Fruit fly (Drosophila melanogaster) whole organism, embryonic: ENCODE measurements around the gene CG12581.

Source experiments
- Blimp-1 ChIP-seq: fragments of 200-800 bp; sonication (Bioruptor generic); optimal IDR thresholded peaks from 3 replicates; lab custom pipeline; 2018; ENCODE audit warnings: missing biosample characterization, missing genetic modification characterization, mild to moderate bottlenecking, moderate library complexity, missing genetic modification reagents
- BtbVII ChIP-seq: fragments of 200-800 bp; sonication (Bioruptor generic); optimal IDR thresholded peaks from 3 replicates; lab custom pipeline; 2017; ENCODE audit warnings: missing biosample characterization, mild to moderate bottlenecking, missing genetic modification characterization
- CG10565 ChIP-seq: fragments of 200-800 bp; sonication (Bioruptor generic); optimal IDR thresholded peaks from 3 replicates; lab custom pipeline; 2016; ENCODE audit warnings: missing biosample characterization, mild to moderate bottlenecking, missing genetic modification characterization
- CG11723 ChIP-seq: fragments of 200-800 bp; sonication (Bioruptor generic); optimal IDR thresholded peaks from 2 replicates; lab custom pipeline; 2017; ENCODE audit warnings: missing biosample characterization, mild to moderate bottlenecking, missing genetic modification characterization
- CG12769 ChIP-seq: fragments of 200-800 bp; sonication (Bioruptor generic); optimal IDR thresholded peaks from 2 replicates; lab custom pipeline; 2019; ENCODE audit warnings: missing biosample characterization, mild to moderate bottlenecking, missing genetic modification characterization, moderate library complexity
- CG14441 ChIP-seq: fragments of 200-800 bp; sonication (Bioruptor generic); IDR thresholded peaks from 2 replicates; pipeline ENCODE4 v1.3.6; 2022; ENCODE audit warnings: missing biosample characterization, missing genetic modification characterization
- CG15269 ChIP-seq: fragments of 200-800 bp; sonication (Bioruptor generic); optimal IDR thresholded peaks from 2 replicates; lab custom pipeline; 2018; ENCODE audit warnings: missing biosample characterization, mild to moderate bottlenecking, missing genetic modification characterization, moderate library complexity
- CG1603 ChIP-seq: fragments of 200-800 bp; sonication (Bioruptor generic); optimal IDR thresholded peaks from 2 replicates; lab custom pipeline; 2019; ENCODE audit warnings: missing biosample characterization, mild to moderate bottlenecking, missing genetic modification characterization, moderate library complexity
- CG16813 ChIP-seq: fragments of 200-800 bp; sonication (Bioruptor generic); IDR thresholded peaks from 3 replicates; pipeline ENCODE4 v1.3.6; 2022; ENCODE audit warnings: missing biosample characterization, missing genetic modification characterization; ENCODE audit not compliant: partially characterized antibody
- CG17361 ChIP-seq: fragments of 200-800 bp; sonication (Bioruptor generic); IDR thresholded peaks from 3 replicates; pipeline ENCODE4 v1.3.6; 2022; ENCODE audit warnings: missing biosample characterization, missing genetic modification characterization
- CG17802 ChIP-seq: fragments of 200-800 bp; sonication (Bioruptor generic); optimal IDR thresholded peaks from 2 replicates; lab custom pipeline; 2018; ENCODE audit warnings: missing biosample characterization, mild to moderate bottlenecking, missing genetic modification characterization, moderate library complexity
- CG18476 ChIP-seq: fragments of 200-800 bp; sonication (Bioruptor generic); optimal IDR thresholded peaks from 2 replicates; lab custom pipeline; 2016; ENCODE audit warnings: missing biosample characterization, mild to moderate bottlenecking, missing genetic modification characterization
- CG2678 ChIP-seq: fragments of 200-800 bp; sonication (Bioruptor generic); optimal IDR thresholded peaks from 3 replicates; lab custom pipeline; 2019; ENCODE audit warnings: missing biosample characterization, mild to moderate bottlenecking, missing genetic modification characterization, moderate library complexity
- CG30403 ChIP-seq: fragments of 200-800 bp; sonication (Bioruptor generic); optimal IDR thresholded peaks from 3 replicates; lab custom pipeline; 2016; ENCODE audit warnings: missing biosample characterization, missing genetic modification characterization
- CG3838 ChIP-seq: fragments of 200-800 bp; sonication (Bioruptor generic); optimal IDR thresholded peaks from 3 replicates; lab custom pipeline; 2016; ENCODE audit warnings: missing biosample characterization, missing genetic modification characterization
- CG4282 ChIP-seq: fragments of 200-800 bp; sonication (Bioruptor generic); optimal IDR thresholded peaks from 2 replicates; lab custom pipeline; 2016; ENCODE audit warnings: missing biosample characterization, missing genetic modification characterization
- CG43689 ChIP-seq: fragments of 200-800 bp; sonication (Bioruptor generic); IDR thresholded peaks from 2 replicates; pipeline ENCODE4 v1.3.6; 2022; ENCODE audit warnings: missing biosample characterization, missing genetic modification characterization
- CG4404 ChIP-seq: fragments of 200-800 bp; sonication (Bioruptor generic); IDR thresholded peaks from 2 replicates; pipeline ENCODE4 v1.3.6; 2022; ENCODE audit warnings: missing biosample characterization, missing genetic modification characterization
- CG4707 ChIP-seq: fragments of 200-800 bp; sonication (Bioruptor generic); optimal IDR thresholded peaks from 2 replicates; lab custom pipeline; 2018; ENCODE audit warnings: missing biosample characterization, mild to moderate bottlenecking, missing genetic modification characterization, moderate library complexity
- CG7987 ChIP-seq: fragments of 200-800 bp; sonication (Bioruptor generic); optimal IDR thresholded peaks from 2 replicates; lab custom pipeline; 2018; ENCODE audit warnings: missing biosample characterization, mild to moderate bottlenecking, missing genetic modification characterization, moderate library complexity
- CG9437 ChIP-seq: fragments of 200-800 bp; sonication (Bioruptor generic); optimal IDR thresholded peaks from 2 replicates; lab custom pipeline; 2018; ENCODE audit warnings: missing biosample characterization, mild to moderate bottlenecking, missing genetic modification characterization
- D ChIP-seq, 2 experiments: fragments of 200-800 bp in 1 of 2; fragments of >200 bp in 1 of 2; sonication (Bioruptor generic) in 1 of 2; optimal IDR thresholded peaks; 2 replicates in 1 of 2; 3 replicates in 1 of 2; lab custom pipeline; 2017; ENCODE audit warnings: mild to moderate bottlenecking in 1 of 2, missing biosample characterization in 1 of 2, missing genetic modification characterization in 1 of 2, missing genetic modification reagents in 1 of 2
- Dref ChIP-seq: fragments of 200-800 bp; sonication (Bioruptor generic); IDR thresholded peaks from 2 replicates; pipeline ENCODE4 v1.3.6; 2022; ENCODE audit warnings: missing biosample characterization, missing genetic modification characterization
- Fer2 ChIP-seq: fragments of 200-800 bp; sonication (Bioruptor generic); optimal IDR thresholded peaks from 2 replicates; lab custom pipeline; 2018; ENCODE audit warnings: missing biosample characterization, mild to moderate bottlenecking, missing genetic modification characterization, moderate library complexity
- HLH3B ChIP-seq: fragments of 200-800 bp; sonication (Bioruptor generic); IDR thresholded peaks from 2 replicates; pipeline ENCODE4 v1.3.6; 2022; ENCODE audit warnings: missing biosample characterization, missing genetic modification characterization
- HLHmδ ChIP-seq: fragments of 200-800 bp; sonication (Bioruptor generic); optimal IDR thresholded peaks from 2 replicates; lab custom pipeline; 2018; ENCODE audit warnings: missing biosample characterization, mild to moderate bottlenecking, missing genetic modification characterization, moderate library complexity
- Hey ChIP-seq: fragments of 200-800 bp; sonication (Bioruptor generic); optimal IDR thresholded peaks from 3 replicates; lab custom pipeline; 2018; ENCODE audit warnings: missing biosample characterization, mild to moderate bottlenecking, missing genetic modification characterization
- Hr51 ChIP-seq, 2 experiments: fragments of 200-800 bp; sonication (Bioruptor generic); optimal IDR thresholded peaks; 2 replicates in 1 of 2; 3 replicates in 1 of 2; lab custom pipeline; 2016 to 2018; ENCODE audit warnings: missing biosample characterization in 2 of 2, missing genetic modification characterization in 2 of 2, mild to moderate bottlenecking in 1 of 2, moderate library complexity in 1 of 2
- Hr78 ChIP-seq, 2 experiments: fragments of 200-800 bp in 1 of 2; fragments of >200 bp in 1 of 2; sonication (Bioruptor generic) in 1 of 2; optimal IDR thresholded peaks; 2 replicates each; lab custom pipeline; 2017 to 2019; ENCODE audit warnings: missing biosample characterization in 2 of 2, missing genetic modification characterization in 2 of 2, mild to moderate bottlenecking in 1 of 2, moderate library complexity in 1 of 2
- Meics ChIP-seq: fragments of 200-800 bp; sonication (Bioruptor generic); optimal IDR thresholded peaks from 2 replicates; lab custom pipeline; 2017; ENCODE audit warnings: missing biosample characterization, mild to moderate bottlenecking, missing genetic modification characterization
- Ptx1 ChIP-seq: fragments of 200-800 bp; sonication (Bioruptor generic); IDR thresholded peaks from 2 replicates; pipeline ENCODE4 v1.3.6; 2022; ENCODE audit warnings: missing biosample characterization, missing genetic modification characterization
- Sox100B ChIP-seq: fragments of 200-800 bp; sonication (Bioruptor generic); optimal IDR thresholded peaks from 3 replicates; lab custom pipeline; 2018; ENCODE audit warnings: missing biosample characterization, mild to moderate bottlenecking, missing genetic modification characterization
- Spps ChIP-seq: fragments of 200-800 bp; sonication (Bioruptor generic); optimal IDR thresholded peaks from 2 replicates; lab custom pipeline; 2018; ENCODE audit warnings: missing biosample characterization, mild to moderate bottlenecking, missing genetic modification characterization
- Taf1 ChIP-seq: fragments of 200-800 bp; sonication (Bioruptor generic); IDR thresholded peaks from 2 replicates; pipeline ENCODE4 v1.3.6; 2022; ENCODE audit warnings: missing biosample characterization, missing genetic modification characterization
- ab ChIP-seq: fragments of 200-800 bp; sonication (Bioruptor generic); optimal IDR thresholded peaks from 2 replicates; lab custom pipeline; 2016; ENCODE audit warnings: missing biosample characterization, missing genetic modification characterization
- chinmo ChIP-seq: fragments of 200-800 bp; sonication (Bioruptor generic); IDR thresholded peaks from 4 replicates; pipeline ENCODE4 v1.3.6; 2022; ENCODE audit warnings: missing biosample characterization, missing genetic modification characterization; ENCODE audit not compliant: partially characterized antibody
- chm ChIP-seq: fragments of 200-800 bp; sonication (Bioruptor generic); IDR thresholded peaks from 2 replicates; pipeline ENCODE4 v1.3.6; 2022; ENCODE audit warnings: missing biosample characterization, missing genetic modification characterization
- en ChIP-seq: fragments of 200-800 bp; sonication (Bioruptor generic); optimal IDR thresholded peaks from 2 replicates; lab custom pipeline; 2016; ENCODE audit warnings: missing biosample characterization, missing genetic modification characterization
- gcm ChIP-seq: fragments of 200-800 bp; sonication (Bioruptor generic); optimal IDR thresholded peaks from 2 replicates; lab custom pipeline; 2019; ENCODE audit warnings: missing biosample characterization, mild to moderate bottlenecking, missing genetic modification characterization, moderate library complexity
- gem ChIP-seq: fragments of 200-800 bp; sonication (Bioruptor generic); optimal IDR thresholded peaks from 2 replicates; lab custom pipeline; 2019; ENCODE audit warnings: missing biosample characterization, mild to moderate bottlenecking, missing genetic modification characterization, moderate library complexity
- hth ChIP-seq: fragments of >200 bp; optimal IDR thresholded peaks from 2 replicates; lab custom pipeline; 2017; ENCODE audit warnings: inconsistent platforms
- maf-S ChIP-seq: fragments of 200-800 bp; sonication (Bioruptor generic); optimal IDR thresholded peaks from 2 replicates; lab custom pipeline; 2016; ENCODE audit warnings: missing biosample characterization, missing genetic modification characterization
- row ChIP-seq: fragments of 200-800 bp; sonication (Bioruptor generic); IDR thresholded peaks from 3 replicates; pipeline ENCODE4 v1.3.6; 2022; ENCODE audit warnings: missing biosample characterization, missing genetic modification characterization
- sens ChIP-seq: fragments of 200-800 bp; sonication (Bioruptor generic); peaks from one replicate; lab custom pipeline; 2016; ENCODE audit warnings: missing biosample characterization, missing genetic modification characterization
- stwl ChIP-seq: fragments of 200-800 bp; sonication (Bioruptor generic); optimal IDR thresholded peaks from 3 replicates; lab custom pipeline; 2018; ENCODE audit warnings: missing biosample characterization, mild to moderate bottlenecking, missing genetic modification characterization, moderate library complexity
- unc-4 ChIP-seq: fragments of 200-800 bp; sonication (Bioruptor generic); IDR thresholded peaks from 2 replicates; pipeline ENCODE4 v1.3.6; 2022; ENCODE audit warnings: missing biosample characterization, missing genetic modification characterization; ENCODE audit not compliant: partially characterized antibody
- vvl ChIP-seq: fragments of 200-800 bp; sonication (Bioruptor generic); IDR thresholded peaks from 2 replicates; pipeline ENCODE4 v1.3.6; 2022; ENCODE audit warnings: missing biosample characterization, missing genetic modification characterization
- zfh2 ChIP-seq: fragments of 200-800 bp; sonication (Bioruptor generic); optimal IDR thresholded peaks from 2 replicates; lab custom pipeline; 2016; ENCODE audit warnings: missing biosample characterization, missing genetic modification characterization

The CG12581 gene

dm6 chr3R:4178750-4179485 lies 4.5 kb downstream of the CG12581 start:
- TF ChIP-seq CG16813 (GFP tag; lab: Robert Waterston, UW) (no peak), gcm (GFP tag; lab: Kevin White, UChicago) (no peak), zfh2 (GFP tag; lab: Kevin White, UChicago) (no peak), CG2678 (tag; lab: Kevin White, UChicago) (peak; percentile 7), Hr78 (GFP tag; optimal IDR thresholded peaks at IDR 0.05; lab: Kevin White, UChicago) (no peak), Sox100B (GFP tag; lab: Kevin White, UChicago) (peak; percentile 0), unc-4 (no peak), Hr51 (GFP tag; optimal IDR thresholded peaks at IDR 0.05; lab: Kevin White, UChicago) (peak in 1 of 2 experiments; percentile 11), CG11723 (GFP tag; lab: Kevin White, UChicago) (no peak), CG4404 (GFP tag; lab: Robert Waterston, UW) (no peak), vvl (peak; percentile 52; the same call in 1 of the 2 replicates), CG10565 (GFP tag; lab: Kevin White, UChicago) (no peak), CG9437 (peak; percentile 3), Ptx1 (GFP tag; lab: Robert Waterston, UW) (0 out of 2 replicates have a peak, but pooled peaks have one; percentile 15), Taf1 (no peak), chinmo (GFP tag; lab: Robert Waterston, UW) (peak; percentile 67; the same call in 1 of the 4 replicates), CG7987 (GFP tag; lab: Kevin White, UChicago) (no peak), HLH3B (no peak), maf-S (no peak), Hey (tag; lab: Kevin White, UChicago) (no peak), ab (GFP tag; lab: Kevin White, UChicago) (no peak), CG30403 (GFP tag; lab: Kevin White, UChicago) (peak; percentile 22), CG15269 (peak; percentile 9), Fer2 (tag; lab: Kevin White, UChicago) (no peak), Spps (tag; lab: Kevin White, UChicago) (no peak), en (GFP tag; lab: Kevin White, UChicago) (no peak), sens (GFP tag; lab: Kevin White, UChicago) (peak; percentile 61), BtbVII (no peak), chm (GFP tag; lab: Robert Waterston, UW) (no peak), D (optimal IDR thresholded peaks at IDR 0.05; lab: Kevin White, UChicago) (no peak), D (GFP tag; optimal IDR thresholded peaks at IDR 0.05; lab: Kevin White, UChicago) (no peak), CG1603 (tag; lab: Kevin White, UChicago) (no peak), CG4282 (GFP tag; lab: Kevin White, UChicago) (no peak), Blimp-1 (GFP tag; lab: Kevin White, UChicago) (peak; percentile 9), CG43689 (no peak), CG17361 (GFP tag; lab: Robert Waterston, UW) (0 out of 3 replicates have a peak, but pooled peaks have one; percentile 12), HLHmδ (GFP tag; lab: Kevin White, UChicago) (no peak), Meics (GFP tag; lab: Kevin White, UChicago) (peak; percentile 93), CG14441 (no peak), row (peak; percentile 15; the same call in 1 of the 3 replicates), CG12769 (tag; lab: Kevin White, UChicago) (peak; percentile 64), gem (tag; lab: Kevin White, UChicago) (peak; percentile 12), CG17802 (peak; percentile 47), hth (no peak), CG4707 (GFP tag; lab: Kevin White, UChicago) (no peak), CG18476 (no peak), stwl (no peak), CG3838 (GFP tag; lab: Kevin White, UChicago) (no peak), Dref (no peak)
